Fruit fly (Drosophila melanogaster): Measurements from ENCODE around the gene Best4.

The Best4 gene

DNA sequence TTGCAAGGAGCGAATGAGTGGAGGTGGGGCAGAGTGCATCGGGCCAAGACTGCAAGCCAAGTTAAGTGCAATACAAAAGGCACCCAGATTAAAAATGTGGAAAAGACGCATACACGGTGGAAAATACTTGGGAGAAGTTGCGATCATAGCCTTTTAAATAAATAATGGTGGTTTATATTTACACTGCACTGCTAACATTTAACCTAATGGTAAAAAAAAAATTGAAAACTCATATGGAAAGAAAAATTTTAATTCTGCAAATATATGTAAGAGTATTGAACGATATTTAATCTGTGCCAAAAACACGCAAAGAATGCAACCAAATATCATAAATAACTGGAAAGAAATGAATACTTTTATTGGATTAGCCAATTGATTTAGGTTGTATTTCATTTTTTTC lies 16.2 kb downstream of the Best4 start:
- TF ChIP-seq Abd-B (GFP tag; optimal IDR thresholded peaks at IDR 0.05), result no peak
- TF ChIP-seq Hr83 (GFP tag; optimal IDR thresholded peaks at IDR 0.05; ENCODE audit: poor library complexity, severe bottlenecking), result no peak

DNA sequence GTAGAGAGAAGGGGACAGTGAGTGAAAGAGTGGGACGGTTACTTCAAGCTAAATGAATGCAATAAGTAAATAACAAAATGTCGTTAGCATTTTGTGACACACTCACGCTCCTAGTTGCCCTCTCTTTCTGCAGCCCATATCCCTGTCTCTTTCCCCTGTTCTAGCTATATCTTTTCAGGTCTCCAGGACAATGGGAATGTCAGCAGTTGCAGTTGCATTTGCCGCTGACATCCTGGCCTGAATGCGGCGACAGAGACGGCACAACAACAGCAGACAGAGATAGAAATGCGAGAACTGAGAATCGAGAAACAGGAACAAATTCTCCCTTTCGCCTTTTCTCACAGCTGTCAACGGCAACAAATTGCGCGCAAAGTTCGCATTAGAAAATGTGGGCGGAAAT lies 16.6 kb downstream of the Best4 start:
- TF ChIP-seq Dif (GFP tag; optimal IDR thresholded peaks at IDR 0.05; ENCODE audit: partially characterized antibody) (no peak), Hr83 (GFP tag; optimal IDR thresholded peaks at IDR 0.05; ENCODE audit: poor library complexity, severe bottlenecking) (no peak), Vsx2 (GFP tag; optimal IDR thresholded peaks at IDR 0.05; ENCODE audit: partially characterized antibody) (no peak), N (GFP tag; optimal IDR thresholded peaks at IDR 0.05) (no peak), CrebA (GFP tag; optimal IDR thresholded peaks at IDR 0.05; ENCODE audit: borderline replicate concordance) (no peak), br (GFP tag; optimal IDR thresholded peaks at IDR 0.05) (no peak), Abd-B (GFP tag; optimal IDR thresholded peaks at IDR 0.05) (no peak), pan (optimal IDR thresholded peaks at IDR 0.05) (no peak), Hr78 (GFP tag; optimal IDR thresholded peaks at IDR 0.05) (no peak), Sp1 (GFP tag; optimal IDR thresholded peaks at IDR 0.05) (no peak), HLH106 (tag; optimal IDR thresholded peaks at IDR 0.05) (no peak)

DNA sequence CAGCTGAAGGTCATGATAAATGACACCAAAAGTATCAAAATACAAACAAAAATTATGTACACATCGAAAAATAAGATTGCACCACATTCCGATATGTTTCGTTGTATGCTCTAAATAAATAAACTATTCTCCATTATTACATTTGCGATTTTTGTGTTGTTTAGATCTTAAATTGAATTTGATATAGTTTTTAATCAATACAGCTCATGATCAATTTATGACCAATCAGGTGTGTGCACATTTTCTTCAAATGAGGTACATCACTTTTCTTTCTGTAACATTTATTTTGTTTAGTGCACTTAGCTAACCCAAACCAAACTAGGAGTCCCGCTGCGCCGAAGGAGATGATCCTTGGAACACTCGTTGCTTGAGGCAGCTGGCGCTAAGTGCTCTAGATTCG lies 21.5 kb downstream of the Best4 start:
- no peak for TF ChIP-seq Myc (optimal IDR thresholded peaks at IDR 0.05)
- no peak for TF ChIP-seq tai (GFP tag; optimal IDR thresholded peaks at IDR 0.05)
- no peak for TF ChIP-seq Dfd (GFP tag; optimal IDR thresholded peaks at IDR 0.05)
- no peak for TF ChIP-seq pan (optimal IDR thresholded peaks at IDR 0.05)
- TF ChIP-seq rgr (GFP tag; optimal IDR thresholded peaks at IDR 0.05), result no peak

DNA sequence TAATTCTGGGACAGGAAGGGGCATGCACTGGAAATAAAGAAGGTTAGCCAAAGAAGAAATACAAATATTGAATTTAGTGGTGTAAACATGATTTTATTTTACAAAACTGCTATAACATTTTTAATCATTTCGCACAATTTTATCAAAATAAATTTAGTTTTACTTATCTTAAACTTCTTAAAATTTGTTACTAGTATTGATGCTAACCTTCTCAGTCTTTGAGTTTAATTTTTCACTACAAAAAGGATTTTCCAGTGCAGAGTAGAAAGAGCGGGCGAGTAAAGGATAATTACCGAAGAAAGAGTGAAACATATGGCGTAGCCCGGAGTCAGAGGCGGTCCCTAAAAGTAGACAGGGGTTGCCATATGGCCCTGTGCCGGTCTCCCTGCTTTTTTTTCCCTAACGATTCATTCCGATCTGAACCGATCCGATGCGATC lies 22.3 kb downstream of the Best4 start:
- no peak for TF ChIP-seq jim (GFP tag; optimal IDR thresholded peaks at IDR 0.05)
- TF ChIP-seq fru (GFP tag; optimal IDR thresholded peaks at IDR 0.05), result no peak
- no peak for TF ChIP-seq Hr83 (GFP tag; optimal IDR thresholded peaks at IDR 0.05; ENCODE audit: poor library complexity, severe bottlenecking)
- no peak for TF ChIP-seq Jra (GFP tag; optimal IDR thresholded peaks at IDR 0.05)
- no peak for TF ChIP-seq tai (GFP tag; optimal IDR thresholded peaks at IDR 0.05)
- no peak for TF ChIP-seq CG32264 (GFP tag; optimal IDR thresholded peaks at IDR 0.05)
- TF ChIP-seq Hnf4 (GFP tag; optimal IDR thresholded peaks at IDR 0.05), result no peak
- peak; percentile 28 for TF ChIP-seq psq (GFP tag; optimal IDR thresholded peaks at IDR 0.05)
- TF ChIP-seq dmrt93B (GFP tag; optimal IDR thresholded peaks at IDR 0.05), result no peak
- peak; percentile 14 for TF ChIP-seq rgr (GFP tag; optimal IDR thresholded peaks at IDR 0.05)
- TF ChIP-seq woc (GFP tag; optimal IDR thresholded peaks at IDR 0.05), result peak; percentile 1
- no peak for TF ChIP-seq Myc (optimal IDR thresholded peaks at IDR 0.05)
- TF ChIP-seq pan (optimal IDR thresholded peaks at IDR 0.05), result no peak
- TF ChIP-seq brk (GFP tag; optimal IDR thresholded peaks at IDR 0.05), result no peak
- TF ChIP-seq Rel (GFP tag; optimal IDR thresholded peaks at IDR 0.05), result no peak
- no peak for TF ChIP-seq Rel (tag; optimal IDR thresholded peaks at IDR 0.05)
- no peak for TF ChIP-seq foxo (GFP tag; optimal IDR thresholded peaks at IDR 0.05)
- TF ChIP-seq HLH106 (tag; optimal IDR thresholded peaks at IDR 0.05), result no peak
- TF ChIP-seq sage (GFP tag; optimal IDR thresholded peaks at IDR 0.05), result no peak
- no peak for TF ChIP-seq usp (GFP tag; optimal IDR thresholded peaks at IDR 0.05)
- TF ChIP-seq GATAd (GFP tag; optimal IDR thresholded peaks at IDR 0.05), result no peak
- no peak for TF ChIP-seq Mio (GFP tag; optimal IDR thresholded peaks at IDR 0.05)
- TF ChIP-seq lola (GFP tag; optimal IDR thresholded peaks at IDR 0.05), result no peak
- no peak for TF ChIP-seq ey (GFP tag; optimal IDR thresholded peaks at IDR 0.05)
- TF ChIP-seq dl (GFP tag; optimal IDR thresholded peaks at IDR 0.05; ENCODE audit: insufficient read depth in 1 of 2, partially characterized antibody in 2 of 2), result no peak
- no peak for TF ChIP-seq sv (GFP tag; optimal IDR thresholded peaks at IDR 0.05)
- no peak for TF ChIP-seq Abd-B (GFP tag; optimal IDR thresholded peaks at IDR 0.05)
- peak; percentile 4 for TF ChIP-seq h (GFP tag; optimal IDR thresholded peaks at IDR 0.05)
- TF ChIP-seq Vsx2 (GFP tag; optimal IDR thresholded peaks at IDR 0.05; ENCODE audit: partially characterized antibody), result no peak
- TF ChIP-seq Dfd (GFP tag; optimal IDR thresholded peaks at IDR 0.05), result no peak
- TF ChIP-seq N (GFP tag; optimal IDR thresholded peaks at IDR 0.05), result no peak
- no peak for TF ChIP-seq CrebA (GFP tag; optimal IDR thresholded peaks at IDR 0.05; ENCODE audit: borderline replicate concordance)
- TF ChIP-seq CG9705 (GFP tag; optimal IDR thresholded peaks at IDR 0.05), result no peak
- no peak for TF ChIP-seq dsf (GFP tag; optimal IDR thresholded peaks at IDR 0.05; ENCODE audit: borderline replicate concordance)
- no peak for TF ChIP-seq br (GFP tag; optimal IDR thresholded peaks at IDR 0.05)
- no peak for TF ChIP-seq Sp1 (GFP tag; optimal IDR thresholded peaks at IDR 0.05)
- TF ChIP-seq Hr78 (GFP tag; optimal IDR thresholded peaks at IDR 0.05), result no peak
- TF ChIP-seq Dif (GFP tag; optimal IDR thresholded peaks at IDR 0.05; ENCODE audit: partially characterized antibody), result no peak
- TF ChIP-seq OdsH (GFP tag; optimal IDR thresholded peaks at IDR 0.05), result peak; percentile 24

All from whole organism, wandering third instar larva.